Fruit fly (Drosophila melanogaster) whole organism, embryonic: ENCODE measurements around the gene Fam92.

Source experiments
- Atf-2 ChIP-seq: fragments of 200-800 bp; sonication (Bioruptor generic); optimal IDR thresholded peaks from 2 replicates; lab custom pipeline; 2016; ENCODE audit warnings: missing biosample characterization, missing genetic modification characterization
- Bteb2 ChIP-seq: fragments of 200-800 bp; sonication (Bioruptor generic); optimal IDR thresholded peaks from 2 replicates; lab custom pipeline; 2016; ENCODE audit warnings: missing biosample characterization, missing genetic modification characterization
- CG10147 ChIP-seq: fragments of 200-800 bp; sonication (Bioruptor generic); optimal IDR thresholded peaks from 2 replicates; lab custom pipeline; 2019; ENCODE audit warnings: missing biosample characterization, mild to moderate bottlenecking, missing genetic modification characterization, moderate library complexity
- CG12104 ChIP-seq: fragments of 200-800 bp; sonication (Bioruptor generic); optimal IDR thresholded peaks from 3 replicates; lab custom pipeline; 2016; ENCODE audit warnings: missing biosample characterization, missing genetic modification characterization
- CG12155 ChIP-seq: fragments of 200-800 bp; sonication (Bioruptor generic); optimal IDR thresholded peaks from 3 replicates; lab custom pipeline; 2016; ENCODE audit warnings: missing biosample characterization, missing genetic modification characterization
- CG13123 ChIP-seq: fragments of 200-800 bp; sonication (Bioruptor generic); optimal IDR thresholded peaks from 2 replicates; lab custom pipeline; 2016; ENCODE audit warnings: missing biosample characterization, missing genetic modification characterization
- CG13296 ChIP-seq: fragments of 200-800 bp; sonication (Bioruptor generic); optimal IDR thresholded peaks from 3 replicates; lab custom pipeline; 2018; ENCODE audit warnings: missing biosample characterization, mild to moderate bottlenecking, missing genetic modification characterization
- CG13424 ChIP-seq: fragments of 200-800 bp; sonication (Bioruptor generic); optimal IDR thresholded peaks from 2 replicates; lab custom pipeline; 2019; ENCODE audit warnings: missing biosample characterization, mild to moderate bottlenecking, missing genetic modification characterization, moderate library complexity
- CG14050 ChIP-seq: fragments of 200-800 bp; sonication (Bioruptor generic); IDR thresholded peaks from 3 replicates; pipeline ENCODE4 v1.3.6; 2022; ENCODE audit warnings: missing biosample characterization, missing genetic modification characterization
- CG15696 ChIP-seq: fragments of 200-800 bp; sonication (Bioruptor generic); optimal IDR thresholded peaks from 2 replicates; lab custom pipeline; 2019; ENCODE audit warnings: missing biosample characterization, mild to moderate bottlenecking, missing genetic modification characterization, moderate library complexity
- CG18262 ChIP-seq: fragments of 200-800 bp; optimal IDR thresholded peaks from 3 replicates; lab custom pipeline; 2019; ENCODE audit warnings: missing biosample characterization, mild to moderate bottlenecking, missing genetic modification characterization, moderate library complexity
- CG18619 ChIP-seq: fragments of 200-800 bp; sonication (Bioruptor generic); optimal IDR thresholded peaks from 3 replicates; lab custom pipeline; 2017; ENCODE audit warnings: missing biosample characterization, mild to moderate bottlenecking, missing genetic modification characterization
- CG32532 ChIP-seq: fragments of 200-800 bp; sonication (Bioruptor generic); IDR thresholded peaks from 2 replicates; pipeline ENCODE4 v1.3.6; 2022; ENCODE audit warnings: missing biosample characterization, missing genetic modification characterization
- CG32772 ChIP-seq: fragments of 200-800 bp; sonication (Bioruptor generic); IDR thresholded peaks from 2 replicates; pipeline ENCODE4 v1.3.6; 2022; ENCODE audit warnings: missing biosample characterization, missing genetic modification characterization
- CG3995 ChIP-seq: fragments of 200-800 bp; sonication (Bioruptor generic); optimal IDR thresholded peaks from 3 replicates; lab custom pipeline; 2016; ENCODE audit warnings: missing biosample characterization, missing genetic modification characterization
- CG4617 ChIP-seq: fragments of 200-800 bp; sonication (Bioruptor generic); optimal IDR thresholded peaks from 3 replicates; lab custom pipeline; 2016; ENCODE audit warnings: missing biosample characterization, missing genetic modification characterization, borderline replicate concordance
- CG4707 ChIP-seq: fragments of 200-800 bp; sonication (Bioruptor generic); optimal IDR thresholded peaks from 2 replicates; lab custom pipeline; 2018; ENCODE audit warnings: missing biosample characterization, mild to moderate bottlenecking, missing genetic modification characterization, moderate library complexity
- CG7987 ChIP-seq: fragments of 200-800 bp; sonication (Bioruptor generic); optimal IDR thresholded peaks from 2 replicates; lab custom pipeline; 2018; ENCODE audit warnings: missing biosample characterization, mild to moderate bottlenecking, missing genetic modification characterization, moderate library complexity
- Chrac-16 ChIP-seq: fragments of 200-800 bp; sonication (Bioruptor generic); optimal IDR thresholded peaks from 3 replicates; lab custom pipeline; 2016; ENCODE audit warnings: missing biosample characterization, missing genetic modification characterization
- CkIIα-i1 ChIP-seq: fragments of 200-800 bp; sonication (Bioruptor generic); IDR thresholded peaks from 2 replicates; pipeline ENCODE4 v1.3.6; 2022; ENCODE audit warnings: missing biosample characterization, missing genetic modification characterization
- Dbx ChIP-seq: fragments of 200-800 bp; sonication (Bioruptor generic); IDR thresholded peaks from 3 replicates; pipeline ENCODE4 v1.3.6; 2022; ENCODE audit warnings: missing biosample characterization, missing genetic modification characterization
- Fer1 ChIP-seq: fragments of 200-800 bp; sonication (Bioruptor generic); optimal IDR thresholded peaks from 2 replicates; lab custom pipeline; 2017; ENCODE audit warnings: missing biosample characterization, mild to moderate bottlenecking, missing genetic modification characterization
- H2.0 ChIP-seq: fragments of 200-800 bp; sonication (Bioruptor generic); IDR thresholded peaks from 2 replicates; pipeline ENCODE4 v1.3.6; 2022; ENCODE audit warnings: missing biosample characterization, missing genetic modification characterization
- HHEX ChIP-seq: fragments of 200-800 bp; sonication (Bioruptor generic); optimal IDR thresholded peaks from 3 replicates; lab custom pipeline; 2017; ENCODE audit warnings: missing biosample characterization, mild to moderate bottlenecking, missing genetic modification characterization, missing genetic modification reagents
- Hmr ChIP-seq: fragments of 200-800 bp; sonication (Bioruptor generic); optimal IDR thresholded peaks from 3 replicates; lab custom pipeline; 2017; ENCODE audit warnings: mild to moderate bottlenecking, missing biosample characterization, missing genetic modification reagents, missing genetic modification characterization
- Jarid2 ChIP-seq: fragments of 200-800 bp; sonication (Bioruptor generic); optimal IDR thresholded peaks from 3 replicates; lab custom pipeline; 2017; ENCODE audit warnings: mild to moderate bottlenecking, missing biosample characterization, missing genetic modification reagents, missing genetic modification characterization
- Lpt ChIP-seq: fragments of >200 bp; optimal IDR thresholded peaks from 2 replicates; lab custom pipeline; 2018; ENCODE audit warnings: missing biosample characterization, missing genetic modification characterization
- Nf-YA ChIP-seq: fragments of 200-800 bp; sonication (Bioruptor generic); IDR thresholded peaks from 2 replicates; pipeline ENCODE4 v1.3.6; 2022; ENCODE audit warnings: missing biosample characterization, missing genetic modification characterization
- Oli ChIP-seq: fragments of 200-800 bp; sonication (Bioruptor generic); optimal IDR thresholded peaks from 2 replicates; lab custom pipeline; 2018; ENCODE audit warnings: missing biosample characterization, mild to moderate bottlenecking, missing genetic modification characterization, moderate library complexity
- Optix ChIP-seq: fragments of 200-800 bp; sonication (Bioruptor generic); IDR thresholded peaks from 3 replicates; pipeline ENCODE4 v1.3.6; 2022; ENCODE audit warnings: missing biosample characterization, missing genetic modification characterization
- PHDP ChIP-seq: fragments of 200-800 bp; sonication (Bioruptor generic); optimal IDR thresholded peaks from 3 replicates; lab custom pipeline; 2018; ENCODE audit warnings: missing biosample characterization, mild to moderate bottlenecking, missing genetic modification characterization, moderate library complexity
- Spps ChIP-seq: fragments of 200-800 bp; sonication (Bioruptor generic); optimal IDR thresholded peaks from 2 replicates; lab custom pipeline; 2018; ENCODE audit warnings: missing biosample characterization, mild to moderate bottlenecking, missing genetic modification characterization
- Ssrp ChIP-seq: fragments of 200-800 bp; sonication (Bioruptor generic); optimal IDR thresholded peaks from 2 replicates; lab custom pipeline; 2018; ENCODE audit warnings: missing biosample characterization, mild to moderate bottlenecking, missing genetic modification characterization, moderate library complexity
- Xbp1 ChIP-seq: fragments of 200-800 bp; sonication (Bioruptor generic); optimal IDR thresholded peaks from 3 replicates; lab custom pipeline; 2016; ENCODE audit warnings: missing biosample characterization, mild to moderate bottlenecking, missing genetic modification characterization
- cad ChIP-seq: fragments of >200 bp; optimal IDR thresholded peaks from 2 replicates; lab custom pipeline; 2017; ENCODE audit warnings: missing biosample characterization, missing genetic modification characterization
- crc ChIP-seq: fragments of 200-800 bp; sonication (Bioruptor generic); optimal IDR thresholded peaks from 2 replicates; lab custom pipeline; 2016; ENCODE audit warnings: missing biosample characterization, missing genetic modification characterization
- cwo ChIP-seq: fragments of 200-800 bp; sonication (Bioruptor generic); optimal IDR thresholded peaks from 3 replicates; lab custom pipeline; 2017; ENCODE audit warnings: missing biosample characterization, missing genetic modification characterization, mild to moderate bottlenecking, moderate library complexity, missing genetic modification reagents
- dmrt99B ChIP-seq: fragments of 200-800 bp; sonication (Bioruptor generic); optimal IDR thresholded peaks from 2 replicates; lab custom pipeline; 2018; ENCODE audit warnings: missing biosample characterization, mild to moderate bottlenecking, missing genetic modification characterization, moderate library complexity
- emc ChIP-seq: fragments of 200-800 bp; sonication (Bioruptor generic); optimal IDR thresholded peaks from 2 replicates; lab custom pipeline; 2016; ENCODE audit warnings: missing biosample characterization, missing genetic modification characterization
- fru ChIP-seq: fragments of >200 bp; optimal IDR thresholded peaks from 2 replicates; lab custom pipeline; 2017
- fu2 ChIP-seq: fragments of 200-800 bp; sonication (Bioruptor generic); optimal IDR thresholded peaks from 2 replicates; lab custom pipeline; 2016; ENCODE audit warnings: missing biosample characterization, missing genetic modification characterization
- gcm ChIP-seq: fragments of 200-800 bp; sonication (Bioruptor generic); optimal IDR thresholded peaks from 2 replicates; lab custom pipeline; 2019; ENCODE audit warnings: missing biosample characterization, mild to moderate bottlenecking, missing genetic modification characterization, moderate library complexity
- ham ChIP-seq: fragments of 200-800 bp; sonication (Bioruptor generic); IDR thresholded peaks from 2 replicates; pipeline ENCODE4 v1.3.6; 2022; ENCODE audit warnings: missing biosample characterization, missing genetic modification characterization
- hbn ChIP-seq: fragments of 200-800 bp; sonication (Bioruptor generic); IDR thresholded peaks from 2 replicates; pipeline ENCODE4 v1.3.6; 2022; ENCODE audit warnings: missing biosample characterization, missing genetic modification characterization; ENCODE audit not compliant: partially characterized antibody
- knrl ChIP-seq: fragments of 200-800 bp; sonication (Bioruptor generic); IDR thresholded peaks from 3 replicates; pipeline ENCODE4 v1.3.6; 2022; ENCODE audit warnings: missing biosample characterization, missing genetic modification characterization; ENCODE audit not compliant: partially characterized antibody
- pb ChIP-seq: fragments of 200-800 bp; sonication (Bioruptor generic); optimal IDR thresholded peaks from 3 replicates; lab custom pipeline; 2016; ENCODE audit warnings: missing biosample characterization, missing genetic modification characterization
- pnt ChIP-seq: fragments of 200-800 bp; sonication (Bioruptor generic); optimal IDR thresholded peaks from 3 replicates; lab custom pipeline; 2016; ENCODE audit warnings: missing biosample characterization, missing genetic modification characterization
- pum ChIP-seq: fragments of 200-800 bp; sonication (Bioruptor generic); optimal IDR thresholded peaks from 2 replicates; lab custom pipeline; 2016; ENCODE audit warnings: missing biosample characterization, missing genetic modification characterization
- tup ChIP-seq: fragments of 200-800 bp; sonication (Bioruptor generic); optimal IDR thresholded peaks from 2 replicates; lab custom pipeline; 2016; ENCODE audit warnings: missing biosample characterization, mild to moderate bottlenecking, missing genetic modification characterization, moderate library complexity
- wek ChIP-seq: fragments of 200-800 bp; sonication (Bioruptor generic); optimal IDR thresholded peaks from 3 replicates; lab custom pipeline; 2018; ENCODE audit warnings: missing biosample characterization, mild to moderate bottlenecking, missing genetic modification characterization, moderate library complexity
- zen2 ChIP-seq: fragments of 200-800 bp; sonication (Bioruptor generic); IDR thresholded peaks from 3 replicates; pipeline ENCODE4 v1.3.6; 2022; ENCODE audit warnings: missing biosample characterization, missing genetic modification characterization; ENCODE audit not compliant: partially characterized antibody

Gene Fam92

dm6 chr2L:12424555-12424954 is at the start of gene Fam92 (continued):
- TF ChIP-seq Jarid2 (GFP tag; lab: Kevin White, UChicago) (no peak), crc (GFP tag; lab: Kevin White, UChicago) (no peak), CG12155 (GFP tag; lab: Kevin White, UChicago) (no peak), H2.0 (GFP tag; lab: Robert Waterston, UW) (peak; percentile 36; the same call in 1 of the 2 replicates), CG32532 (peak; percentile 73; the same call in 1 of the 2 replicates), pb (GFP tag; lab: Kevin White, UChicago) (no peak), fru (no peak), Ssrp (no peak), Optix (GFP tag; lab: Robert Waterston, UW) (no peak; the same call in 2 of the 3 replicates), CG18262 (peak; percentile 54), ham (GFP tag; lab: Robert Waterston, UW) (no peak), CG4617 (GFP tag; lab: Kevin White, UChicago) (peak; percentile 2), PHDP (tag; lab: Kevin White, UChicago) (peak; percentile 46), fu2 (peak; percentile 6), Atf-2 (peak; percentile 24), Spps (no peak), CG14050 (GFP tag; lab: Robert Waterston, UW) (no peak; the same call in 2 of the 3 replicates), zen2 (GFP tag; lab: Robert Waterston, UW) (no peak), knrl (GFP tag; lab: Robert Waterston, UW) (no peak), pum (GFP tag; lab: Kevin White, UChicago) (peak; percentile 43), dmrt99B (peak; percentile 11), wek (GFP tag; lab: Kevin White, UChicago) (no peak), CG4707 (no peak), Nf-YA (no peak), cad (GFP tag; lab: Kevin White, UChicago) (no peak), gcm (GFP tag; lab: Kevin White, UChicago) (peak; percentile 71), Dbx (GFP tag; lab: Robert Waterston, UW) (0 out of 3 replicates have a peak, but pooled peaks have one; percentile 13), Oli (tag; lab: Kevin White, UChicago) (peak; percentile 24), Hmr (GFP tag; lab: Kevin White, UChicago) (peak; percentile 48), hbn (GFP tag; lab: Robert Waterston, UW) (no peak), CG18619 (peak; percentile 2), cwo (GFP tag; lab: Kevin White, UChicago) (no peak), Xbp1 (GFP tag; lab: Kevin White, UChicago) (peak; percentile 73), CG13296 (GFP tag; lab: Kevin White, UChicago) (peak; percentile 21), CkIIα-i1 (no peak), CG7987 (GFP tag; lab: Kevin White, UChicago) (peak; percentile 70), emc (GFP tag; lab: Kevin White, UChicago) (no peak), Chrac-16 (peak; percentile 57), HHEX (GFP tag; lab: Kevin White, UChicago) (peak; percentile 37), tup (GFP tag; lab: Kevin White, UChicago) (no peak), Fer1 (peak; percentile 57), Lpt (GFP tag; lab: Kevin White, UChicago) (no peak), CG32772 (no peak; the same call in 1 of the 2 replicates), CG10147 (peak; percentile 25), CG15696 (tag; lab: Kevin White, UChicago) (peak; percentile 64), CG13123 (GFP tag; lab: Kevin White, UChicago) (no peak), CG3995 (peak; percentile 26), pnt (GFP tag; lab: Kevin White, UChicago) (peak; percentile 40), CG13424 (tag; lab: Kevin White, UChicago) (peak; percentile 53), CG12104 (no peak), Bteb2 (GFP tag; lab: Kevin White, UChicago) (no peak)
